Worm (Caenorhabditis elegans) whole organism, L3 larva: ENCODE measurements around the gene F01F1.2.
A peak's percentile ranks its signal among the peaks of the same experiment; 100 is the strongest.

Experiments used
- aly-2 ChIP-seq: fragments of 150-350 bp; optimal IDR thresholded peaks from 2 replicates; lab custom pipeline; 2014; ENCODE audit warnings: missing biosample characterization, missing genetic modification characterization
- ama-1 ChIP-seq: fragments of 150-350 bp; optimal IDR thresholded peaks from 2 replicates; lab custom pipeline; 2018
- ceh-28 ChIP-seq: fragments of 150-350 bp; optimal IDR thresholded peaks from 2 replicates; lab custom pipeline; 2014; ENCODE audit warnings: missing biosample characterization, missing genetic modification reagents, missing genetic modification characterization
- ceh-82 ChIP-seq: fragments of 150-350 bp; optimal IDR thresholded peaks from 2 replicates; lab custom pipeline; 2014; ENCODE audit warnings: missing biosample characterization, missing genetic modification characterization
- egl-27 ChIP-seq: sonication (generic microtip); optimal IDR thresholded peaks from 4 replicates; lab custom pipeline; 2017; ENCODE audit warnings: missing biosample characterization, missing genetic modification reagents, missing genetic modification characterization
- egl-5 ChIP-seq: fragments of 150-350 bp; optimal IDR thresholded peaks from 2 replicates; lab custom pipeline; 2017; ENCODE audit warnings: missing biosample characterization, missing genetic modification reagents, missing genetic modification characterization, inconsistent platforms
- elt-2 ChIP-seq: sonication (generic microtip); optimal IDR thresholded peaks from 2 replicates; lab custom pipeline; 2016; ENCODE audit warnings: missing genetic modification reagents, mild to moderate bottlenecking, missing genetic modification characterization, missing compliant biosample characterization
- eor-1 ChIP-seq, 2 experiments: fragments of 150-350 bp; optimal IDR thresholded peaks; 2 replicates each; lab custom pipeline; 2014 to 2018; ENCODE audit warnings: missing biosample characterization in 2 of 2, missing genetic modification characterization in 2 of 2
- fos-1 ChIP-seq: fragments of 150-350 bp; optimal IDR thresholded peaks from 2 replicates; lab custom pipeline; 2014; ENCODE audit warnings: missing biosample characterization, missing genetic modification characterization
- hmg-11 ChIP-seq: sonication (generic microtip); optimal IDR thresholded peaks from 2 replicates; lab custom pipeline; 2016; ENCODE audit warnings: missing genetic modification characterization, missing compliant biosample characterization
- jun-1 ChIP-seq: fragments of 150-350 bp; optimal IDR thresholded peaks from 2 replicates; lab custom pipeline; 2014; ENCODE audit warnings: missing biosample characterization, missing genetic modification reagents, missing genetic modification characterization
- lin-15B ChIP-seq: fragments of 150-350 bp; optimal IDR thresholded peaks from 2 replicates; lab custom pipeline; 2014; ENCODE audit warnings: missing biosample characterization, missing genetic modification characterization
- lin-39 ChIP-seq: fragments of 150-350 bp; optimal IDR thresholded peaks from 2 replicates; lab custom pipeline; 2018; ENCODE audit warnings: missing biosample characterization, missing genetic modification reagents, missing genetic modification characterization
- nfya-1 ChIP-seq: sonication (generic microtip); optimal IDR thresholded peaks from 2 replicates; lab custom pipeline; 2017; ENCODE audit warnings: missing genetic modification characterization, mild to moderate bottlenecking, missing compliant biosample characterization, antibody characterized with exemption, moderate library complexity; ENCODE audit not compliant: insufficient read depth
- nhr-11 ChIP-seq: fragments of 150-350 bp; optimal IDR thresholded peaks from 2 replicates; lab custom pipeline; 2014; ENCODE audit warnings: missing biosample characterization, missing genetic modification characterization
- nhr-23 ChIP-seq: fragments of 150-350 bp; optimal IDR thresholded peaks from 2 replicates; lab custom pipeline; 2014; ENCODE audit warnings: missing biosample characterization, missing genetic modification reagents, missing genetic modification characterization
- nhr-237 ChIP-seq: fragments of 150-350 bp; optimal IDR thresholded peaks from 2 replicates; lab custom pipeline; 2014; ENCODE audit warnings: missing biosample characterization, missing genetic modification characterization
- nhr-25 ChIP-seq: sonication (generic microtip); optimal IDR thresholded peaks from 2 replicates; lab custom pipeline; 2017; ENCODE audit warnings: missing biosample characterization, missing genetic modification characterization
- nhr-28 ChIP-seq: fragments of 150-350 bp; optimal IDR thresholded peaks from 2 replicates; lab custom pipeline; 2014; ENCODE audit warnings: missing biosample characterization, missing genetic modification characterization
- nhr-43 ChIP-seq: sonication (generic microtip); optimal IDR thresholded peaks from 2 replicates; lab custom pipeline; 2016; ENCODE audit warnings: mild to moderate bottlenecking, missing genetic modification characterization, missing compliant biosample characterization; ENCODE audit not compliant: poor library complexity, severe bottlenecking
- nhr-67 ChIP-seq: fragments of 150-350 bp; optimal IDR thresholded peaks from 2 replicates; lab custom pipeline; 2014; ENCODE audit warnings: missing biosample characterization, missing genetic modification characterization
- nhr-77 ChIP-seq: fragments of 150-350 bp; optimal IDR thresholded peaks from 2 replicates; lab custom pipeline; 2014; ENCODE audit warnings: missing biosample characterization, missing genetic modification characterization
- pqm-1 ChIP-seq: fragments of 150-350 bp; optimal IDR thresholded peaks from 2 replicates; lab custom pipeline; 2017; ENCODE audit warnings: missing biosample characterization, missing genetic modification characterization, inconsistent platforms
- skn-1 ChIP-seq: fragments of 150-350 bp; optimal IDR thresholded peaks from 2 replicates; lab custom pipeline; 2014; ENCODE audit warnings: missing biosample characterization, missing genetic modification characterization
- snpc-4 ChIP-seq: fragments of 150-350 bp; optimal IDR thresholded peaks from 2 replicates; lab custom pipeline; 2014; ENCODE audit warnings: missing biosample characterization, missing genetic modification characterization
- unc-39 ChIP-seq: sonication (generic microtip); optimal IDR thresholded peaks from 4 replicates; lab custom pipeline; 2017; ENCODE audit warnings: missing biosample characterization, missing genetic modification characterization
- unc-62 ChIP-seq: fragments of 150-350 bp; sonication (generic microtip); optimal IDR thresholded peaks from 4 replicates; lab custom pipeline; 2014; ENCODE audit warnings: missing biosample characterization, missing genetic modification reagents, missing genetic modification characterization
- zag-1 ChIP-seq: fragments of 150-350 bp; optimal IDR thresholded peaks from 2 replicates; lab custom pipeline; 2014; ENCODE audit warnings: missing biosample characterization, missing genetic modification characterization
- ztf-4 ChIP-seq: fragments of 150-350 bp; optimal IDR thresholded peaks from 2 replicates; lab custom pipeline; 2014; ENCODE audit warnings: missing biosample characterization, missing genetic modification characterization

Gene F01F1.2

DNA sequence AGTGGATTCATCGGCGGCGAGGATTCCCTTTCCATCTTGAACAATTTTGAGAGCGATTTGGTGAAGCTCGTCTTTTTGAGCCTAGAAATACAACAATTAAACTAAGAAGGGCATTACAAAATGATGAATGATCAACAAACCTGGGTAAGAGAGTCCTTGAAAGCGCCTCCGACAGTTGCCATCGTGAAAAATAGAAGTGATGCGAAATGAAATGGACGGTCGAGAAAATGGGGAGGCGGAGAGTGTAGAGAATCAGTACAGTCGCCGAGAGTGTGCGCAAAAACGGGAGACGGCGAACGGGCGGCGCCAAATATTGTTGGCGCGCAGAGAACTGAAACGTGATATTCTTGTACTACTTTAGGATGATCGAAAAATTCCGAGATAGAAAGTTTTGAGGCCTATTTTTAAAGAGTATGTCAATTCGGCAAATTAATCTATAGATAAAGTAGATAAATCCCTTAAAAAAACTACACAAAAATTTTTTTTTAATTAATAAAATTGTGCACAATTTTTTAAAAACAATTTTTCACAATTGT lies 2.1 kb upstream of the F01F1.2 start, which contains the start of gene aldo-2 (continued):
- no peak for TF ChIP-seq ztf-4
- TF ChIP-seq nhr-77 (tag; lab: Kevin White, UChicago): no peak
- no peak for TF ChIP-seq nhr-67 (tag; lab: Kevin White, UChicago)
- no peak for TF ChIP-seq ceh-82 (tag; lab: Kevin White, UChicago)
- TF ChIP-seq, all 47 proteins: peak for 8

DNA sequence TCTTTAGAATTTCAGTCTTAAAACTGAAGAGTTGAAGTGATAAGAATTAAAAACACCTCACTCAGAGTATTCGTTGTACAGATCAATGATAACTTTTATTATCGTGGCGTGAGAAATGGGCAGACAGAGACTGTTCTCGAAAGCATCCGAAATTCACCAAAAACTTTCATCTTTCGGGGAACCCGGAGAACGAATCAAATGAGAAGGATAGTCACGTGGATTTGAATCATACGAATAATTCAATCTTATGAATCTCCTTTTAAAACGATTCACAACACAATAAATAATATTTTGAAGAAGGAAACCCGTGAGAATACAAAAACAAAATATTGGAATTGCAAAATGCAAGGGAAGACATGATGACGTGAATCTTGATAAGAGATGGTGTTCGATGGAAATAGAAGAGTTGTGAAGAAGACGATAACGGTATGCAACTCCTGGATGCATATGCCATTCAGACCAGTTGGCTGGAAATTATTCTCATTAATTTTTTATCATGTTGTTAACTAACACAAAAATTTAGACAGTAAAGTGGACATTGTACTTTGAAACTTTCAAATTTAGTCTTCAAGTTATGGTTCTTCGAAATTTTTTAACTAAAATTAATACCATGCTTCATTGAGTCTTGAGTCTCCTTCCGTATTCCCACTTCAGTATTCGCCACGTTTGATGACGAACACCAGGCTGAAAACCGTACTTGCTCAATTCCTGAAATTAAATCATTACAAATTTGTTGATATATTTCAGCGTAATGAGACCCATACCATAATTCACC lies 1.3 kb upstream of the F01F1.2 start:
- no peak for TF ChIP-seq jun-1
- peak; percentile 51 for TF ChIP-seq elt-2 (tag; lab: Kevin White, UChicago)
- TF ChIP-seq nhr-23: peak; percentile 10

DNA sequence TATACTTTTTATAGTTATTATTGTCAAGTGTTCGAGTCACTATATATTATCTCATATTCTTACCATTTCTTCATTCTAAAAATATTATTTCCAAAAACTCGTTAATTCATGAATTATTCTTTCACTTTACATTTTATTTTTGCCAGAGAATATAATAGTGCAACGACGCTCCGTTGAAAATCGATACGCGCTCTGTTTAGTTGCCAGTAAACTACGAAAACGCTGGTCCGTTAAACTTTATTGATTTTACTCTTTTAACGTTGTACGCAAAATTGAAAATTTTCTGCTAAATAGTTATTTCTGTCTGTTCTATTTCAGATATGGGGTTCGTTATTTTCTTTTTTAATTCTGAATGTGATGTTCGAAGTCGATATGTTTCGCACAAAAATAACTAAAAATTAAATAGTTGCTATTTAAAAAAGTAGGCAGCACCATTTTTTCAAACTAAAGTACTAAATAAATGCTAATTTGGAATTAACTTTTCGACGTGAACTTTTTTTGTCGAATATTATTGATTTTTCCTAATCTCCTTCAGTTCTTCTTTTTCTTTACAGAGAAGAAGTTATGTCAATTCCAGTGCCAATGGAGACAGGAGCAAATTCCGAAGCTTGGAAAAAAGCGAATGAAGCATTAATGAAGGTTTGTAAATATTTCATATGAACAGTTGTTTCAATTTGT lies 1.1 kb downstream of the F01F1.2 start, which contains the start of gene hpo-10:
Gene hpo-10 (plus strand): TSS at position 199 of the 678 bp plus-strand sequence.
- TF ChIP-seq unc-39 (tag; lab: Kevin White, UChicago): no peak
- no peak for TF ChIP-seq nhr-43 (tag; lab: Kevin White, UChicago)
- peak; percentile 63 for TF ChIP-seq ama-1
- TF ChIP-seq fos-1 (tag; lab: Kevin White, UChicago): no peak
- TF ChIP-seq eor-1 (tag; optimal IDR thresholded peaks at IDR 0.05; lab: Kevin White, UChicago): no peak
- TF ChIP-seq ceh-28 (tag; lab: Kevin White, UChicago): peak; percentile 52
- peak; percentile 20 for TF ChIP-seq elt-2 (tag; lab: Kevin White, UChicago)
- TF ChIP-seq ztf-4: no peak
- peak; percentile 24 for TF ChIP-seq nhr-23
- peak; percentile 51 for TF ChIP-seq nfya-1 (tag; lab: Kevin White, UChicago)
- no peak for TF ChIP-seq unc-62 (GFP tag; lab: Kevin White, UChicago)
- TF ChIP-seq snpc-4 (tag; lab: Kevin White, UChicago): peak; percentile 19
- TF ChIP-seq lin-15B (tag; lab: Kevin White, UChicago): peak; percentile 23
- TF ChIP-seq egl-27 (tag; lab: Kevin White, UChicago): no peak
- TF ChIP-seq nhr-11 (tag; lab: Kevin White, UChicago): no peak
- no peak for TF ChIP-seq nhr-25 (tag; lab: Kevin White, UChicago)
- no peak for TF ChIP-seq hmg-11 (tag; lab: Kevin White, UChicago)
- TF ChIP-seq nhr-77 (tag; lab: Kevin White, UChicago): no peak
- no peak for TF ChIP-seq zag-1 (tag; lab: Kevin White, UChicago)
- no peak for TF ChIP-seq ceh-82 (tag; lab: Kevin White, UChicago)
- TF ChIP-seq aly-2 (tag; lab: Kevin White, UChicago): no peak
- no peak for TF ChIP-seq jun-1

DNA sequence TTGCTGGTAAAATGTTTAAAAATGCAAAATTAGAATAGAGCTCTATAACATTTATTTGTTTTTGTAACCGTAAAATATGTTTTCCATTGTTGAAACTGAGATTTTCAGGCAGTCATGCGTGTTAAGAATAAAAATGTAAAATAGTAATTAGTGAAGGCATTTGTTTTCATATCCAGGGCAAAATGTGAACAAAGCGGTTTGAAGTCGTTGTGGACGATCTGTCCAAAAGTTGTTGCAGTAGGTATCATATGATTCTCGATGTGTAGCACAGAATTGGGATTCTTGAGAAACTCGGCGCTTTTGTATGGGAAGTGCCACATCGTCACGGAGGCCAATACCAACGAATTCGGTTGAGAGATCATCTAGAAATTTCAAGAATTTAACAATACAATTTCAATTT lies 3.9 kb downstream of the F01F1.2 start:
- no peak for TF ChIP-seq nhr-67 (tag; lab: Kevin White, UChicago)
- no peak for TF ChIP-seq nhr-28 (tag; lab: Kevin White, UChicago)
- no peak for TF ChIP-seq lin-39 (tag; lab: Kevin White, UChicago)
- TF ChIP-seq nhr-11 (tag; lab: Kevin White, UChicago): no peak
- peak; percentile 17 for TF ChIP-seq ama-1

DNA sequence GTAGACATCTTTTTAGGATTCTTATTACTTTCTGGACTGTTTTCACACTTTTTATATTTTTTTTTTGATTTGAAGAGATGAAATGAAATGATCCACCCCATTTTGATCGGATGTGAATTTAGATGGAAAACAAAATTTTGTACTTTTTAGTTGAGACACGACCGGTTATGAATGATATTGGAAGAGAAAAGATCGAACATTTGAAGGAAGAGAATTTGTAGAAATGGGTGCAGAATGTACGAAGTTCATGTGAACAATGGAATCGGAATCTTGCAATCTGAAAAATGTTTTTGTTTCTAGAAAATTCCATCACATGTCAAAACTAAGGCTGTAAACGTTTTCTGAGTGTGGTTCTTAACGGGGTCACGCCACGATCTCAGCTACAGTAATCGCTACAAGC lies 4.5 kb downstream of the F01F1.2 start, which contains the start of gene F01F1.14:
Gene F01F1.14 (minus strand): TSS at position 101 of the 400 bp plus-strand sequence.
- TF ChIP-seq nhr-237 (tag; lab: Kevin White, UChicago) (no peak), pqm-1 (tag; lab: Kevin White, UChicago) (no peak), ceh-28 (tag; lab: Kevin White, UChicago) (no peak), egl-27 (tag; lab: Kevin White, UChicago) (no peak), skn-1 (tag; lab: Kevin White, UChicago) (no peak), egl-5 (tag; lab: Kevin White, UChicago) (no peak)
